Worm (Caenorhabditis elegans): Measurements from ENCODE around the gene nos-2.

ce11 chrII:7072590-7073536, 7.4 kb downstream of the nos-2 start:
- TF ChIP-seq snpc-4 (tag; optimal IDR thresholded peaks at IDR 0.05) (no peak), unc-120 (tag; optimal IDR thresholded peaks at IDR 0.05; ENCODE audit: poor library complexity, severe bottlenecking) (no peak)

Data from whole organism, mixed stage, embryonic.